Fruit fly (Drosophila melanogaster) whole organism, prepupa: ENCODE results near the gene Nlg2.
A peak's percentile ranks its signal among the peaks of the same experiment; 100 is the strongest.

Source experiments
- CG11762 ChIP-seq: fragments of 200-800 bp; sonication (Bioruptor generic); optimal IDR thresholded peaks from 3 replicates; lab custom pipeline; 2016; ENCODE audit warnings: missing biosample characterization, missing genetic modification characterization; ENCODE audit not compliant: insufficient read depth
- CG1621 ChIP-seq: fragments of 200-800 bp; sonication (Bioruptor generic); optimal IDR thresholded peaks from 3 replicates; lab custom pipeline; 2018; ENCODE audit warnings: missing biosample characterization, mild to moderate bottlenecking, missing genetic modification characterization
- CG16779 ChIP-seq: fragments of 200-800 bp; sonication (Bioruptor generic); optimal IDR thresholded peaks from 3 replicates; lab custom pipeline; 2017; ENCODE audit warnings: missing biosample characterization, mild to moderate bottlenecking, missing genetic modification characterization
- CG3032 ChIP-seq: fragments of 200-800 bp; optimal IDR thresholded peaks from 2 replicates; lab custom pipeline; 2019; ENCODE audit warnings: missing biosample characterization, mild to moderate bottlenecking, missing genetic modification characterization, moderate library complexity
- CG31627 ChIP-seq: fragments of 200-800 bp; sonication (Bioruptor generic); optimal IDR thresholded peaks from 3 replicates; lab custom pipeline; 2016; ENCODE audit warnings: missing biosample characterization, missing genetic modification characterization
- CG32006 ChIP-seq: fragments of 200-800 bp; sonication (Bioruptor generic); optimal IDR thresholded peaks from 3 replicates; lab custom pipeline; 2017; ENCODE audit warnings: missing biosample characterization, mild to moderate bottlenecking, missing genetic modification characterization
- CG4318 ChIP-seq: fragments of 200-800 bp; sonication (Bioruptor generic); optimal IDR thresholded peaks from 3 replicates; lab custom pipeline; 2017; ENCODE audit warnings: missing biosample characterization, mild to moderate bottlenecking, missing genetic modification characterization
- CG6163 ChIP-seq: fragments of 200-800 bp; sonication (Bioruptor generic); IDR thresholded peaks from 3 replicates; pipeline ENCODE4 v1.3.6; 2022; ENCODE audit warnings: missing biosample characterization, missing genetic modification characterization
- achi ChIP-seq: fragments of 200-800 bp; sonication (Bioruptor generic); optimal IDR thresholded peaks from 3 replicates; lab custom pipeline; 2016; ENCODE audit warnings: missing biosample characterization, missing genetic modification characterization
- acj6 ChIP-seq: fragments of 200-800 bp; sonication (Bioruptor generic); optimal IDR thresholded peaks from 3 replicates; lab custom pipeline; 2016; ENCODE audit warnings: missing biosample characterization, missing genetic modification characterization
- dsx ChIP-seq: fragments of 200-800 bp; optimal IDR thresholded peaks from 3 replicates; lab custom pipeline; 2019; ENCODE audit warnings: missing biosample characterization, mild to moderate bottlenecking, missing genetic modification characterization, moderate library complexity; ENCODE audit not compliant: poor library complexity, severe bottlenecking
- topi ChIP-seq: fragments of 200-800 bp; sonication (Bioruptor generic); optimal IDR thresholded peaks from 3 replicates; lab custom pipeline; 2016; ENCODE audit warnings: missing biosample characterization, missing genetic modification characterization

DNA sequence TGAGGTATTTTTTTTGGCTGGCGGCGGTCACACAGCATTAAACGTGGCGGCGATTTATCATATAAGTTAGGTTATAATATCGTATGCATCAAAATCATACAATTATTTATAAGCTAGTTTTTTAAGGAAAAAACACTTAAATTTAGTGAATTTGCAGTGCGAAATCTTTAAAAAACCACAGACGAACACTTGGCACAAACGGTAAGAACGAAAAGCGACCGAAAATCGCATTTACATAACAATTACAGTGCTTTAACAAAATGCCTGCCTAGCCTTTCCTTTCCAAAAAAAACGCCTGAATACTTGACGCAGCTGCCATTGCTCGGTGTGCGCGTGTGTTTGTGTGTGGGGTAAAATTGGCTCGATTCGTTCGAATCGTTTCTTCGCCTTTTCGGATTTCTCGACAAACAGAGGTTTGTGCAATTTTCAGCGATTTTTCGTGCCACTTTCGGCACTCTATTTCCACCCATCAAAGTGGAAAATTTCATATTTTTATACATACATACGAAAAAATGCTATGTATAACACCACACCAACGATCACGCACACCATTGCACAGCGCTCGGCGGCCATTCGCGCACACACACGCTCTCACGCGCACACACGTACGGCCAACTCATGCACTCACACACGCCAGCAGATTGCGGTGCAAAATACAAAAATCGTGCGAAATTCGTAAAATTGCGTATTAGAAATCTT is 46.1 kb downstream of the Nlg2 start, which contains the start of gene Hrb27C:
- no peak for TF ChIP-seq CG11762 (GFP tag; lab: Kevin White, UChicago)
- no peak for TF ChIP-seq topi (GFP tag; lab: Kevin White, UChicago)
- TF ChIP-seq achi (GFP tag; lab: Kevin White, UChicago), result no peak
- no peak for TF ChIP-seq CG3032 (tag; lab: Kevin White, UChicago)
- no peak for TF ChIP-seq CG6163
- no peak for TF ChIP-seq acj6 (GFP tag; lab: Kevin White, UChicago)
- no peak for TF ChIP-seq CG32006 (GFP tag; lab: Kevin White, UChicago)
- peak; percentile 22 for TF ChIP-seq CG16779
- no peak for TF ChIP-seq CG4318 (GFP tag; lab: Kevin White, UChicago)
- no peak for TF ChIP-seq dsx (GFP tag; lab: Kevin White, UChicago)
- no peak for TF ChIP-seq CG31627 (GFP tag; lab: Kevin White, UChicago)
- no peak for TF ChIP-seq CG1621 (tag; lab: Kevin White, UChicago)
